Fruit fly (Drosophila melanogaster) whole organism, wandering third instar larva: ENCODE measurements around the gene CG31904.

ENCODE experiments used
- CG32264 ChIP-seq: fragments of 200-800 bp; sonication (Bioruptor generic); optimal IDR thresholded peaks from 2 replicates; lab custom pipeline; 2016; ENCODE audit warnings: missing biosample characterization, missing genetic modification characterization
- CG9705 ChIP-seq: fragments of 200-800 bp; sonication (Bioruptor generic); optimal IDR thresholded peaks from 2 replicates; lab custom pipeline; 2018; ENCODE audit warnings: missing biosample characterization, mild to moderate bottlenecking, missing genetic modification characterization
- CrebA ChIP-seq: fragments of 200-800 bp; sonication (Bioruptor generic); optimal IDR thresholded peaks from 2 replicates; lab custom pipeline; 2016; ENCODE audit warnings: missing biosample characterization, mild to moderate bottlenecking, missing genetic modification characterization, borderline replicate concordance
- Dfd ChIP-seq: fragments of >200 bp; optimal IDR thresholded peaks from 2 replicates; lab custom pipeline; 2017; ENCODE audit warnings: missing biosample characterization, missing genetic modification characterization
- Dif ChIP-seq: fragments of 200-275, 200-300 bp; sonication (Bioruptor generic); optimal IDR thresholded peaks from 2 replicates; lab custom pipeline; 2018; ENCODE audit warnings: missing biosample characterization, missing genetic modification characterization; ENCODE audit not compliant: partially characterized antibody
- GATAd ChIP-seq: sonication (Bioruptor generic); optimal IDR thresholded peaks from 2 replicates; lab custom pipeline; 2016; ENCODE audit warnings: missing biosample characterization, missing genetic modification characterization
- HLH106 ChIP-seq: fragments of 200-800 bp; optimal IDR thresholded peaks from 3 replicates; lab custom pipeline; 2019; ENCODE audit warnings: missing biosample characterization, mild to moderate bottlenecking, missing genetic modification characterization, moderate library complexity
- Hnf4 ChIP-seq: fragments of 200-800 bp; sonication (Bioruptor generic); optimal IDR thresholded peaks from 2 replicates; lab custom pipeline; 2016; ENCODE audit warnings: missing biosample characterization, mild to moderate bottlenecking, missing genetic modification characterization
- Hr78 ChIP-seq: fragments of >200 bp; optimal IDR thresholded peaks from 2 replicates; lab custom pipeline; 2017; ENCODE audit warnings: missing biosample characterization, missing genetic modification characterization
- Hr83 ChIP-seq: fragments of 200-300 bp; sonication (Bioruptor generic); optimal IDR thresholded peaks from 2 replicates; lab custom pipeline; 2016; ENCODE audit warnings: missing biosample characterization, mild to moderate bottlenecking, missing genetic modification characterization, moderate library complexity; ENCODE audit not compliant: poor library complexity, severe bottlenecking
- Jra ChIP-seq: sonication (Bioruptor generic); optimal IDR thresholded peaks from 2 replicates; lab custom pipeline; 2016; ENCODE audit warnings: missing biosample characterization, missing genetic modification characterization
- Mio ChIP-seq: sonication (Bioruptor generic); optimal IDR thresholded peaks from 2 replicates; lab custom pipeline; 2016; ENCODE audit warnings: missing biosample characterization, missing genetic modification characterization
- Myc ChIP-seq: fragments of >200 bp; optimal IDR thresholded peaks from 2 replicates; lab custom pipeline; 2017
- N ChIP-seq: fragments of >200 bp; optimal IDR thresholded peaks from 2 replicates; lab custom pipeline; 2018; ENCODE audit warnings: missing biosample characterization, missing external identifiers, missing genetic modification characterization
- OdsH ChIP-seq: fragments of 200-800 bp; sonication (Bioruptor generic); optimal IDR thresholded peaks from 2 replicates; lab custom pipeline; 2016; ENCODE audit warnings: missing biosample characterization, mild to moderate bottlenecking, missing genetic modification characterization
- Rel ChIP-seq, 2 experiments: fragments of 200-800 bp; sonication (Bioruptor generic) in 1 of 2; optimal IDR thresholded peaks; 2 replicates in 1 of 2; 3 replicates in 1 of 2; lab custom pipeline; 2016 to 2019; ENCODE audit warnings: mild to moderate bottlenecking in 2 of 2, missing biosample characterization in 2 of 2, missing genetic modification characterization in 2 of 2, moderate library complexity in 1 of 2
- Sp1 ChIP-seq: fragments of 200-800 bp; sonication (Bioruptor generic); optimal IDR thresholded peaks from 3 replicates; lab custom pipeline; 2019; ENCODE audit warnings: missing biosample characterization, mild to moderate bottlenecking, missing genetic modification characterization, moderate library complexity
- Vsx2 ChIP-seq: fragments of 200-300, 225-300 bp; sonication (Bioruptor generic); optimal IDR thresholded peaks from 2 replicates; lab custom pipeline; 2018; ENCODE audit warnings: missing biosample characterization, missing genetic modification characterization; ENCODE audit not compliant: partially characterized antibody
- brk ChIP-seq: fragments of 200-800 bp; sonication (Bioruptor generic); optimal IDR thresholded peaks from 2 replicates; lab custom pipeline; 2016; ENCODE audit warnings: missing biosample characterization, mild to moderate bottlenecking, missing genetic modification characterization
- dl ChIP-seq, 2 experiments: fragments of 175-275, 200-275 bp in 1 of 2; fragments of 200-275 bp in 1 of 2; sonication (Bioruptor generic); optimal IDR thresholded peaks; lab custom pipeline; 2018; ENCODE audit warnings: mild to moderate bottlenecking in 2 of 2, missing biosample characterization in 2 of 2, missing genetic modification characterization in 2 of 2, moderate library complexity in 2 of 2; ENCODE audit not compliant: partially characterized antibody in 2 of 2, insufficient read depth in 1 of 2
- dmrt93B ChIP-seq: fragments of 200-800 bp; sonication (Bioruptor generic); optimal IDR thresholded peaks from 2 replicates; lab custom pipeline; 2018; ENCODE audit warnings: missing biosample characterization, mild to moderate bottlenecking, missing genetic modification characterization
- dsf ChIP-seq: sonication (Bioruptor generic); optimal IDR thresholded peaks from 2 replicates; lab custom pipeline; 2016; ENCODE audit warnings: missing biosample characterization, missing genetic modification characterization, borderline replicate concordance
- ey ChIP-seq: fragments of 200-800 bp; sonication (Bioruptor generic); optimal IDR thresholded peaks from 2 replicates; lab custom pipeline; 2016; ENCODE audit warnings: missing biosample characterization, missing genetic modification characterization
- foxo ChIP-seq, 2 experiments: fragments of 200-800 bp; sonication (Bioruptor generic); optimal IDR thresholded peaks; 2 replicates in 1 of 2; 3 replicates in 1 of 2; lab custom pipeline; 2016 to 2017; ENCODE audit warnings: missing biosample characterization in 2 of 2, missing genetic modification characterization in 2 of 2
- h ChIP-seq: fragments of 200-800 bp; sonication (Bioruptor generic); optimal IDR thresholded peaks from 3 replicates; lab custom pipeline; 2016; ENCODE audit warnings: missing biosample characterization, mild to moderate bottlenecking, missing genetic modification characterization
- jim ChIP-seq: fragments of 175-275, 200-325 bp; sonication (Bioruptor generic); optimal IDR thresholded peaks from 2 replicates; lab custom pipeline; 2016; ENCODE audit warnings: missing biosample characterization, mild to moderate bottlenecking, missing genetic modification characterization
- lola ChIP-seq: fragments of >200 bp; optimal IDR thresholded peaks from 2 replicates; lab custom pipeline; 2017; ENCODE audit warnings: missing biosample characterization, missing genetic modification characterization
- pan ChIP-seq: fragments of >200 bp; optimal IDR thresholded peaks from 2 replicates; lab custom pipeline; 2017
- psq ChIP-seq: fragments of 200-800 bp; sonication (Bioruptor generic); optimal IDR thresholded peaks from 3 replicates; lab custom pipeline; 2017; ENCODE audit warnings: missing biosample characterization, mild to moderate bottlenecking, missing genetic modification characterization, moderate library complexity
- rgr ChIP-seq: fragments of 200-800 bp; sonication (Bioruptor generic); optimal IDR thresholded peaks from 3 replicates; lab custom pipeline; 2016; ENCODE audit warnings: missing biosample characterization, mild to moderate bottlenecking, missing genetic modification characterization
- sage ChIP-seq: fragments of 200-800 bp; sonication (Bioruptor generic); optimal IDR thresholded peaks from 2 replicates; lab custom pipeline; 2016; ENCODE audit warnings: missing biosample characterization, mild to moderate bottlenecking, missing genetic modification characterization
- sv ChIP-seq: fragments of 200-800 bp; sonication (Bioruptor generic); optimal IDR thresholded peaks from 3 replicates; lab custom pipeline; 2016; ENCODE audit warnings: missing biosample characterization, missing genetic modification characterization
- tai ChIP-seq: sonication (Bioruptor generic); optimal IDR thresholded peaks from 2 replicates; lab custom pipeline; 2016; ENCODE audit warnings: missing biosample characterization, missing genetic modification characterization
- usp ChIP-seq: fragments of >200 bp; optimal IDR thresholded peaks from 2 replicates; lab custom pipeline; 2017; ENCODE audit warnings: missing biosample characterization, missing genetic modification characterization

CG31904 gene

dm6 chr2L:7690961-7691360 is 47.6 kb downstream of the CG31904 start, which contains the start of gene CG18585:
Gene CG18585, minus strand, starts transcription at chr2L:7691061.
- TF ChIP-seq tai = no peak
- no peak for TF ChIP-seq Vsx2 (GFP tag; lab: Kevin White, UChicago)
- no peak for TF ChIP-seq GATAd (GFP tag; lab: Kevin White, UChicago)
- TF ChIP-seq CG9705 (GFP tag; lab: Kevin White, UChicago) = no peak
- no peak for TF ChIP-seq sage (GFP tag; lab: Kevin White, UChicago)
- TF ChIP-seq dl (GFP tag; optimal IDR thresholded peaks at IDR 0.05; lab: Kevin White, UChicago; ENCODE audit: insufficient read depth in 1 of 2, partially characterized antibody in 2 of 2) = no peak
- no peak for TF ChIP-seq ey (GFP tag; lab: Kevin White, UChicago)
- no peak for TF ChIP-seq dmrt93B (GFP tag; lab: Kevin White, UChicago)
- no peak for TF ChIP-seq Hnf4 (GFP tag; lab: Kevin White, UChicago)
- TF ChIP-seq Dif (GFP tag; lab: Kevin White, UChicago) = no peak
- TF ChIP-seq sv = no peak
- TF ChIP-seq Myc (lab: Kevin White, UChicago) = no peak
- no peak for TF ChIP-seq Rel (GFP tag; optimal IDR thresholded peaks at IDR 0.05; lab: Kevin White, UChicago)
- no peak for TF ChIP-seq Rel (tag; optimal IDR thresholded peaks at IDR 0.05; lab: Kevin White, UChicago)
- TF ChIP-seq, all 38 proteins: peak for 0

- TF ChIP-seq dsf (GFP tag; lab: Kevin White, UChicago) = no peak
- TF ChIP-seq Jra (GFP tag; lab: Kevin White, UChicago) = no peak
- TF ChIP-seq Sp1 (GFP tag; lab: Kevin White, UChicago) = no peak
- TF ChIP-seq Hnf4 (GFP tag; lab: Kevin White, UChicago) = no peak
- no peak for TF ChIP-seq pan (lab: Kevin White, UChicago)
- TF ChIP-seq Hr83 (GFP tag; lab: Kevin White, UChicago) = no peak
- TF ChIP-seq Dfd = no peak
- no peak for TF ChIP-seq jim
- no peak for TF ChIP-seq usp (GFP tag; lab: Kevin White, UChicago)
- TF ChIP-seq Mio = no peak
- TF ChIP-seq Myc (lab: Kevin White, UChicago) = no peak
- no peak for TF ChIP-seq CrebA (GFP tag; lab: Kevin White, UChicago)
- no peak for TF ChIP-seq OdsH (GFP tag; lab: Kevin White, UChicago)
- no peak for TF ChIP-seq HLH106
- TF ChIP-seq N (GFP tag; lab: Kevin White, UChicago) = no peak
- no peak for TF ChIP-seq rgr (GFP tag; lab: Kevin White, UChicago)
- TF ChIP-seq ey (GFP tag; lab: Kevin White, UChicago) = no peak
- TF ChIP-seq, all 38 proteins: peak for 0
These were observed 48.2 kb downstream of the CG31904 start for dm6 chr2L:7690449-7690848.

dm6 chr2L:7685290-7685689 is 53.3 kb downstream of the CG31904 start:
- TF ChIP-seq CrebA (GFP tag; lab: Kevin White, UChicago) (peak; percentile 50), psq (GFP tag; lab: Kevin White, UChicago) (no peak), lola (no peak), dmrt93B (GFP tag; lab: Kevin White, UChicago) (no peak), Dfd (no peak), Hr78 (no peak), CG32264 (GFP tag; lab: Kevin White, UChicago) (no peak), Myc (lab: Kevin White, UChicago) (no peak), foxo (GFP tag; optimal IDR thresholded peaks at IDR 0.05; lab: Kevin White, UChicago) (no peak), dl (GFP tag; optimal IDR thresholded peaks at IDR 0.05; lab: Kevin White, UChicago; ENCODE audit: insufficient read depth in 1 of 2, partially characterized antibody in 2 of 2) (no peak), Jra (GFP tag; lab: Kevin White, UChicago) (no peak), tai (no peak), OdsH (GFP tag; lab: Kevin White, UChicago) (no peak), h (GFP tag; lab: Kevin White, UChicago) (peak; percentile 69), Mio (no peak), N (GFP tag; lab: Kevin White, UChicago) (no peak), Rel (GFP tag; optimal IDR thresholded peaks at IDR 0.05; lab: Kevin White, UChicago) (no peak), Rel (tag; optimal IDR thresholded peaks at IDR 0.05; lab: Kevin White, UChicago) (peak; percentile 35), rgr (GFP tag; lab: Kevin White, UChicago) (no peak), usp (GFP tag; lab: Kevin White, UChicago) (no peak), HLH106 (no peak), GATAd (GFP tag; lab: Kevin White, UChicago) (no peak), jim (no peak), Dif (GFP tag; lab: Kevin White, UChicago) (no peak), brk (GFP tag; lab: Kevin White, UChicago) (no peak), Hr83 (GFP tag; lab: Kevin White, UChicago) (no peak), pan (lab: Kevin White, UChicago) (no peak)
